Fruit fly (Drosophila melanogaster) whole organism, embryonic: ENCODE measurements around the gene CG18598.

Experiments
- CG2712 ChIP-seq: fragments of 200-800 bp; optimal IDR thresholded peaks from 3 replicates; lab custom pipeline; 2019; ENCODE audit warnings: missing biosample characterization, mild to moderate bottlenecking, missing genetic modification characterization, moderate library complexity
- CG4328 ChIP-seq: fragments of 200-800 bp; sonication (Bioruptor generic); optimal IDR thresholded peaks from 3 replicates; lab custom pipeline; 2017; ENCODE audit warnings: missing biosample characterization, missing genetic modification reagents, missing genetic modification characterization
- Side ChIP-seq: fragments of 200-800 bp; sonication (Bioruptor generic); optimal IDR thresholded peaks from 2 replicates; lab custom pipeline; 2016; ENCODE audit warnings: missing biosample characterization, missing genetic modification characterization
- ase ChIP-seq: fragments of 200-800 bp; sonication (Bioruptor generic); IDR thresholded peaks from 3 replicates; pipeline ENCODE4 v1.3.6; 2022; ENCODE audit warnings: missing biosample characterization, missing genetic modification characterization
- wek ChIP-seq: fragments of 200-800 bp; sonication (Bioruptor generic); optimal IDR thresholded peaks from 3 replicates; lab custom pipeline; 2018; ENCODE audit warnings: missing biosample characterization, mild to moderate bottlenecking, missing genetic modification characterization, moderate library complexity

DNA sequence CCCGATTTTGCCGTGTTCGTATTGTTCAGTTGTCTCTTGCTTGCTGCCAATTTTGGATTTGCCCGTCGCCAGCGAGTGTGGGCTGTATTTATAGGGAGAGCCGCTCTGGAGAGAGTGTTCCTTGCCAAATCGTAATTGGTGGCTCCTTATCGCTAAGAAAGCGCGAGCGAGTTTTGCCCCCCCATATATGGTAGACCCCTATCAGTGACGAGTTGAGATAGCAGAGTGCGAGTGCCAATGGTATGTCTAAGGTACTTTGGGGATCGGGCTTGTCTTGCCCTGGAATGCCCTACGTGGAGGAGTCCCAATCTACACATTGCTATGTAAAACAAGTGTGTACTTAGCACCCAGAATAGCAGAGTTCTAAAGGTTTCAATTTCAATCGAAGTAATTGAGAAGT, 28.6 kb downstream of the CG18598 start, which contains the start of gene CG7142:
- TF ChIP-seq ase (no peak), wek (no peak), Side (no peak), CG4328 (GFP tag; lab: Kevin White, UChicago) (no peak), CG2712 (tag; lab: Kevin White, UChicago) (no peak)
